Fruit fly (Drosophila melanogaster): ENCODE measurements around the gene Nepl20.

dm6 chr3R:28875345-28875744 lies 5.2 kb upstream of the Nepl20 start, which contains the start of gene Nepl18:
- no peak for TF ChIP-seq CG8478 (optimal IDR thresholded peaks at IDR 0.05)
- TF ChIP-seq CTCF (optimal IDR thresholded peaks at IDR 0.05), result no peak
